Worm (Caenorhabditis elegans) whole organism, early embryonic: Measurements from ENCODE around the gene ser-7.

ENCODE experiments used
- B0310.2 ChIP-seq: sonication (generic microtip); optimal IDR thresholded peaks from 2 replicates; lab custom pipeline; 2016; ENCODE audit warnings: mild to moderate bottlenecking, missing genetic modification characterization, missing compliant biosample characterization
- ama-1 ChIP-seq: fragments of 150-350 bp; optimal IDR thresholded peaks from 2 replicates; lab custom pipeline; 2014
- ceh-36 ChIP-seq: sonication (generic microtip); optimal IDR thresholded peaks from 2 replicates; lab custom pipeline; 2016; ENCODE audit warnings: missing genetic modification characterization, inconsistent platforms, missing compliant biosample characterization
- ets-7 ChIP-seq: sonication (generic microtip); optimal IDR thresholded peaks from 2 replicates; lab custom pipeline; 2016; ENCODE audit warnings: missing genotype, missing genetic modification characterization, missing compliant biosample characterization
- flt-1 ChIP-seq: fragments of 200-800 bp; sonication (Bioruptor generic); IDR thresholded peaks from 2 replicates; pipeline ENCODE4 v1.3.6; 2022; ENCODE audit warnings: missing genetic modification characterization, missing compliant biosample characterization
- hmbx-1 ChIP-seq: sonication (generic microtip); optimal IDR thresholded peaks from 2 replicates; lab custom pipeline; 2016; ENCODE audit warnings: mild to moderate bottlenecking, missing genetic modification characterization, missing compliant biosample characterization
- hmg-4 ChIP-seq: fragments of 200-800 bp; sonication (Bioruptor generic); optimal IDR thresholded peaks from 2 replicates; lab custom pipeline; 2018; ENCODE audit warnings: mild to moderate bottlenecking, missing genetic modification characterization, missing compliant biosample characterization
- hnd-1 ChIP-seq: sonication (generic microtip); optimal IDR thresholded peaks from 2 replicates; lab custom pipeline; 2016; ENCODE audit warnings: missing genetic modification characterization, missing compliant biosample characterization
- pes-1 ChIP-seq: fragments of 200-800 bp; sonication (Bioruptor generic); IDR thresholded peaks from 2 replicates; pipeline ENCODE4 v1.3.6; 2022; ENCODE audit warnings: missing genetic modification reagents, missing genetic modification characterization, missing compliant biosample characterization
- scrt-1 ChIP-seq: fragments of 200-800 bp; sonication (Bioruptor generic); IDR thresholded peaks from 2 replicates; pipeline ENCODE4 v1.3.6; 2022; ENCODE audit warnings: missing genetic modification characterization, missing compliant biosample characterization
- sea-1 ChIP-seq: fragments of 200-800 bp; sonication (Bioruptor generic); conservative IDR thresholded peaks from 2 replicates; pipeline ENCODE4 v1.3.6; 2022; ENCODE audit warnings: missing genetic modification characterization, missing compliant biosample characterization
- tbx-11 ChIP-seq: fragments of 200-800 bp; sonication (Bioruptor generic); IDR thresholded peaks from 2 replicates; pipeline ENCODE4 v1.3.6; 2022; ENCODE audit warnings: missing genetic modification characterization, missing compliant biosample characterization
- tra-4 ChIP-seq: sonication (generic microtip); optimal IDR thresholded peaks from 2 replicates; lab custom pipeline; 2017; ENCODE audit warnings: missing genetic modification characterization, missing compliant biosample characterization

DNA sequence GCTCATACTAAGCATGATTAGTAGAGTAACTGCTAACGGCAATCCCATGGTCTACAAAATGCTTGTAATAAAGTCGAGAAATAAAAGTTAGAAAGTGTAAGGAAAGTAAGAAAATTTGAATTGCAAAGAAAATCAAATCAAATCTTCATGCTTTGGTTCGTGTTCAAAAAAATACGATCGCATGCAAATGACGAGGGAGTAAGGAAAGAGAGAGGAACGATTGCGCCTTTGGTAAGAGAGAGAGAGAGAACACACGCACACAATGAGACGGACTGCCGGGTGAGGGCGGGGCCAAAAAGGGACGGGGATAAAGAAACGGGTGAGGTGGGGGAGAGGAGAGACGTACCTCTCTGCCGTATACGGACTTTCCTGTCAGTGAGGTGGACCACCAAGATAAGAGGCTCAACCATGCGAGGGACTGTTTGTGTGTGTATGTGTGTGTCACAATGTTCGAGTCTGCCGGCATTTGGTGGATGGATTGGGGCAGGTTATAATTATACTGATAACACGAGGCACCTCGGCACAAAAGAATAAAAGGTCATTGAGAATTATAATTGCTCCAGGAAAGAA is 32.5 kb downstream of the ser-7 start, which contains the start of gene igcm-3:
- no peak for TF ChIP-seq ama-1 (lab: Kevin White, UChicago)
- TF ChIP-seq ets-7: no peak
- TF ChIP-seq hnd-1 (tag; lab: Kevin White, UChicago): no peak
- no peak for TF ChIP-seq scrt-1 (GFP tag; lab: Robert Waterston, UW)
- TF ChIP-seq B0310.2 (tag; lab: Kevin White, UChicago): peak; percentile 20
- TF ChIP-seq pes-1: no peak
- no peak for TF ChIP-seq tra-4 (tag; lab: Kevin White, UChicago)
- TF ChIP-seq sea-1 (GFP tag; lab: Robert Waterston, UW): no peak
- peak; percentile 76 for TF ChIP-seq hmg-4 (GFP tag; lab: Kevin White, UChicago)
- no peak for TF ChIP-seq flt-1
- no peak for TF ChIP-seq tbx-11
- TF ChIP-seq ceh-36 (tag; lab: Kevin White, UChicago): no peak
- no peak for TF ChIP-seq hmbx-1 (tag; lab: Kevin White, UChicago)
